Fruit fly (Drosophila melanogaster) whole organism, pupa: ENCODE data around the gene ppk23.

Source experiments
- CG10348 ChIP-seq: fragments of 200-800 bp; sonication (Bioruptor generic); IDR thresholded peaks from 2 replicates; pipeline ENCODE4 v1.3.6; 2022; ENCODE audit warnings: missing biosample characterization, missing genetic modification characterization
- CG12605 ChIP-seq: fragments of 200-800 bp; sonication (Bioruptor generic); IDR thresholded peaks from 2 replicates; pipeline ENCODE4 v1.3.6; 2022; ENCODE audit warnings: missing biosample characterization, missing genetic modification characterization
- CG13204 ChIP-seq: fragments of 200-800 bp; sonication (Bioruptor generic); optimal IDR thresholded peaks from 2 replicates; lab custom pipeline; 2018; ENCODE audit warnings: missing biosample characterization, mild to moderate bottlenecking, missing genetic modification characterization, moderate library complexity
- CG14655 ChIP-seq: fragments of 200-800 bp; sonication (Bioruptor generic); optimal IDR thresholded peaks from 3 replicates; lab custom pipeline; 2017; ENCODE audit warnings: mild to moderate bottlenecking, missing biosample characterization, missing genetic modification reagents, missing genetic modification characterization
- CG15710 ChIP-seq: fragments of 200-800 bp; sonication (Bioruptor generic); optimal IDR thresholded peaks from 2 replicates; lab custom pipeline; 2018; ENCODE audit warnings: missing biosample characterization, mild to moderate bottlenecking, missing genetic modification characterization, moderate library complexity
- CG17806 ChIP-seq: fragments of 200-800 bp; sonication (Bioruptor generic); optimal IDR thresholded peaks from 2 replicates; lab custom pipeline; 2018; ENCODE audit warnings: missing biosample characterization, mild to moderate bottlenecking, missing genetic modification characterization, moderate library complexity
- CG32121 ChIP-seq: fragments of 200-800 bp; sonication (Bioruptor generic); IDR thresholded peaks from 2 replicates; pipeline ENCODE4 v1.3.6; 2022; ENCODE audit warnings: missing biosample characterization, missing genetic modification characterization
- CG34367 ChIP-seq: fragments of 200-800 bp; sonication (Bioruptor generic); optimal IDR thresholded peaks from 2 replicates; lab custom pipeline; 2018; ENCODE audit warnings: missing biosample characterization, mild to moderate bottlenecking, missing genetic modification characterization
- CG4496 ChIP-seq: fragments of 200-800 bp; sonication (Bioruptor generic); IDR thresholded peaks from 3 replicates; pipeline ENCODE4 v1.3.6; 2022; ENCODE audit warnings: missing biosample characterization, missing genetic modification characterization
- CG8159 ChIP-seq: fragments of 200-800 bp; sonication (Bioruptor generic); optimal IDR thresholded peaks from 3 replicates; lab custom pipeline; 2018; ENCODE audit warnings: missing biosample characterization, mild to moderate bottlenecking, missing genetic modification characterization, moderate library complexity
- CG8301 ChIP-seq: fragments of 200-800 bp; sonication (Bioruptor generic); optimal IDR thresholded peaks from 2 replicates; lab custom pipeline; 2018; ENCODE audit warnings: missing biosample characterization, mild to moderate bottlenecking, missing genetic modification characterization
- CG9948 ChIP-seq: fragments of 200-800 bp; sonication (Bioruptor generic); optimal IDR thresholded peaks from 2 replicates; lab custom pipeline; 2018; ENCODE audit warnings: missing biosample characterization, mild to moderate bottlenecking, missing genetic modification characterization, moderate library complexity
- D1 ChIP-seq: fragments of 200-800 bp; sonication (Bioruptor generic); optimal IDR thresholded peaks from 2 replicates; lab custom pipeline; 2018; ENCODE audit warnings: missing biosample characterization, mild to moderate bottlenecking, missing genetic modification characterization, moderate library complexity
- EcR ChIP-seq: fragments of 200-800 bp; sonication (Bioruptor generic); optimal IDR thresholded peaks from 3 replicates; lab custom pipeline; 2019; ENCODE audit warnings: missing biosample characterization, missing genetic modification characterization, mild to moderate bottlenecking, moderate library complexity, missing genetic modification reagents
- Ets98B ChIP-seq: fragments of 200-800 bp; sonication (Bioruptor generic); IDR thresholded peaks from 2 replicates; pipeline ENCODE4 v1.3.6; 2022; ENCODE audit warnings: missing biosample characterization, missing genetic modification characterization
- Pif1A ChIP-seq: fragments of 200-800 bp; sonication (Bioruptor generic); optimal IDR thresholded peaks from 3 replicates; lab custom pipeline; 2016; ENCODE audit warnings: missing biosample characterization, missing genetic modification characterization
- Pif1B ChIP-seq: fragments of 200-800 bp; sonication (Bioruptor generic); optimal IDR thresholded peaks from 3 replicates; lab custom pipeline; 2016; ENCODE audit warnings: missing biosample characterization, missing genetic modification characterization
- Snoo ChIP-seq: fragments of 200-800 bp; sonication (Bioruptor generic); optimal IDR thresholded peaks from 3 replicates; lab custom pipeline; 2017; ENCODE audit warnings: missing biosample characterization, mild to moderate bottlenecking, missing genetic modification characterization, inconsistent platforms
- fd96Ca ChIP-seq: fragments of 200-800 bp; sonication (Bioruptor generic); IDR thresholded peaks from 3 replicates; pipeline ENCODE4 v1.3.6; 2022; ENCODE audit warnings: missing biosample characterization, missing genetic modification characterization
- gl ChIP-seq: fragments of 200-800 bp; sonication (Bioruptor generic); optimal IDR thresholded peaks from 2 replicates; lab custom pipeline; 2018; ENCODE audit warnings: missing biosample characterization, mild to moderate bottlenecking, missing genetic modification characterization
- rn ChIP-seq: fragments of 200-800 bp; sonication (Bioruptor generic); IDR thresholded peaks from 2 replicates; pipeline ENCODE4 v1.3.6; 2022; ENCODE audit warnings: missing biosample characterization, missing genetic modification characterization

Gene ppk23

dm6 chrX:17594745-17595144 lies 25.7 kb upstream of the ppk23 start:
- TF ChIP-seq CG8159 (tag; lab: Kevin White, UChicago) (peak; percentile 42), CG32121 (GFP tag; lab: Robert Waterston, UW) (0 out of 2 replicates have a peak, but pooled peaks have one; percentile 19), rn (GFP tag; lab: Robert Waterston, UW) (no peak), CG34367 (tag; lab: Kevin White, UChicago) (peak; percentile 15), EcR (GFP tag; lab: Kevin White, UChicago) (no peak), CG14655 (GFP tag; lab: Kevin White, UChicago) (peak; percentile 10), CG13204 (GFP tag; lab: Kevin White, UChicago) (no peak), CG15710 (tag; lab: Kevin White, UChicago) (peak; percentile 19), fd96Ca (no peak), CG9948 (tag; lab: Kevin White, UChicago) (peak; percentile 23)

DNA sequence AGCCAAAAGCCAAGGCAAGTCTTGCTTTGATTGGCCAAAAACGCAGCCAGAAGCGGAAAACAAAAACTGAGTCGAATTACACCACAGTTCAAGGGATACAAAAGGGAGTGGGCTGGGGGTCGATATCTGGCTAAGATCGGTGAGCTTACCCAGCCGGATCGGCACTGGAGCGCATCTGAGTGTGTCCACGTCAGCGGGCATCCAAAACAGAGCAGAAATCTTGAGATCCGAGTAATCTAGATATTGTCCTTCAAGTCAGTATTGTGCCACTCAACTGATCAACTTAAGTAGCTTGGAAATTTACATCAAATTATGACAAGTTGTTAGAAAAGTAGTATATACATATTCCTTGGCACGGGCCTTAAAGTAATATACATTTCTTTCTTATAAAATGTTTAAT lies 19.5 kb upstream of the ppk23 start, which contains the start of gene CG12992:
Gene CG12992, plus strand, starts transcription at position 301 of the 400 bp plus-strand sequence.
- TF ChIP-seq Pif1B (GFP tag; lab: Kevin White, UChicago) (no peak), CG10348 (GFP tag; lab: Robert Waterston, UW) (no peak)

- TF ChIP-seq CG10348 (GFP tag; lab: Robert Waterston, UW) (no peak), CG15710 (tag; lab: Kevin White, UChicago) (peak; percentile 25), CG12605 (GFP tag; lab: Robert Waterston, UW) (no peak), Pif1B (GFP tag; lab: Kevin White, UChicago) (no peak), CG4496 (no peak), CG17806 (tag; lab: Kevin White, UChicago) (peak; percentile 33), CG8301 (tag; lab: Kevin White, UChicago) (peak; percentile 19), CG8159 (tag; lab: Kevin White, UChicago) (no peak), gl (no peak), Pif1A (GFP tag; lab: Kevin White, UChicago) (no peak), CG14655 (GFP tag; lab: Kevin White, UChicago) (peak; percentile 28), Ets98B (GFP tag; lab: Robert Waterston, UW) (no peak), D1 (tag; lab: Kevin White, UChicago) (no peak), CG9948 (tag; lab: Kevin White, UChicago) (peak; percentile 28), CG34367 (tag; lab: Kevin White, UChicago) (peak; percentile 1), CG13204 (GFP tag; lab: Kevin White, UChicago) (no peak)
Observed at dm6 chrX:17588134-17588533, 19.1 kb upstream of the ppk23 start.

- TF ChIP-seq gl (no peak), CG15710 (tag; lab: Kevin White, UChicago) (no peak), CG9948 (tag; lab: Kevin White, UChicago) (no peak), EcR (GFP tag; lab: Kevin White, UChicago) (no peak), Snoo (tag; lab: Kevin White, UChicago) (no peak), rn (GFP tag; lab: Robert Waterston, UW) (no peak), CG17806 (tag; lab: Kevin White, UChicago) (no peak), Pif1B (GFP tag; lab: Kevin White, UChicago) (no peak)
Observed at dm6 chrX:17585892-17586291, 16.9 kb upstream of the ppk23 start.

- TF ChIP-seq D1 (tag; lab: Kevin White, UChicago) (no peak), EcR (GFP tag; lab: Kevin White, UChicago) (no peak), CG13204 (GFP tag; lab: Kevin White, UChicago) (no peak), Pif1B (GFP tag; lab: Kevin White, UChicago) (no peak), CG15710 (tag; lab: Kevin White, UChicago) (no peak), gl (no peak), CG32121 (GFP tag; lab: Robert Waterston, UW) (no peak), CG8301 (tag; lab: Kevin White, UChicago) (no peak), Snoo (tag; lab: Kevin White, UChicago) (no peak), CG9948 (tag; lab: Kevin White, UChicago) (no peak), rn (GFP tag; lab: Robert Waterston, UW) (no peak), CG10348 (GFP tag; lab: Robert Waterston, UW) (no peak), CG14655 (GFP tag; lab: Kevin White, UChicago) (no peak), CG17806 (tag; lab: Kevin White, UChicago) (no peak), Pif1A (GFP tag; lab: Kevin White, UChicago) (no peak)
Observed at dm6 chrX:17583706-17584105, 14.7 kb upstream of the ppk23 start.

DNA sequence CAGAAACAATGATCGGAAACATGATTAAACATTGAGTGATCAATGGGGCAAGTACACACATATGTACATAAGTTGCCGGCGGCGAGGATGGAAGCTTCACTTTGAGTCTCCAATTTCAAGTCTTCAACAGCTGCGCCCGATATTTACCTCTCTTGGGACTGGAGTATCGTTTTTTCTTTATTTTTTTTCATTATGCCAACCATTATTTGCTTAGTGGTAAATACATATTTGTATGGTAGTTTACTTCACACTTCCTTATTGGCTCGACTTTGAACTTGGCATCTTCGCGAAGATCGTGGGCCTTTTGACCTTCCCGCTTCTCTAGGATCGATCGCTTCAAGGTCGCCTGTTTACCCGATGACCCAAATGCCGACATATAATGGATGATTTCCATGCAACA lies 13.6 kb upstream of the ppk23 start:
- TF ChIP-seq CG32121 (GFP tag; lab: Robert Waterston, UW) (no peak), CG8159 (tag; lab: Kevin White, UChicago) (no peak), CG15710 (tag; lab: Kevin White, UChicago) (no peak), Pif1B (GFP tag; lab: Kevin White, UChicago) (no peak), gl (no peak), CG9948 (tag; lab: Kevin White, UChicago) (no peak), rn (GFP tag; lab: Robert Waterston, UW) (no peak), D1 (tag; lab: Kevin White, UChicago) (no peak), CG4496 (no peak), CG14655 (GFP tag; lab: Kevin White, UChicago) (no peak), CG12605 (GFP tag; lab: Robert Waterston, UW) (no peak), Ets98B (GFP tag; lab: Robert Waterston, UW) (no peak)
